Fruit fly (Drosophila melanogaster): Measurements from ENCODE around the gene CG14346.

DNA sequence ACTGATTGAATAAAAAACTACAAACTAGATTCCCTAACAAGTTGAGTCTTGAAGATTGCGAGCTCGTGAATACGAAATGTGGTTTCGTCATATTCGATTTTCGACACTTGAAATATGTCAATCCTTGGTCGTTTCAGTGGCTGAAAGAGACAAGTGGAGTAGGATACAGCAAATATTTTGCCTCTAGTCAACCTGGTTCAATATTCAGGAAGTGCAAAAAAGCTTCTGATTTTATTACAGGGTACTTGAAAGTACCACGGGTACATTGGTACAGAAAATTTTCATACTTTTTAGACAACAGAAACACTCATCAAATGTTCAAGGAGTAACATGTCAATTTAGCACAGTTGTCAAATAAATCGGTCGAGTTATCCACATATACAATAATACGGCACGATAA is 34.0 kb upstream of the CG14346 start, which contains the start of gene CG5440:
- TF ChIP-seq psq (optimal IDR thresholded peaks at IDR 0.05) (no peak), pan (optimal IDR thresholded peaks at IDR 0.05) (no peak)

Data from whole organism.